Fruit fly (Drosophila melanogaster) whole organism, embryonic: ENCODE data around the gene CG14230.
A peak's percentile ranks its signal among the peaks of the same experiment; 100 is the strongest.

Experiments
- Asciz ChIP-seq: fragments of 200-800 bp; sonication (Bioruptor generic); optimal IDR thresholded peaks from 2 replicates; lab custom pipeline; 2017; ENCODE audit warnings: missing biosample characterization, mild to moderate bottlenecking, missing genetic modification characterization, missing genetic modification reagents
- Blimp-1 ChIP-seq: fragments of 200-800 bp; sonication (Bioruptor generic); optimal IDR thresholded peaks from 3 replicates; lab custom pipeline; 2018; ENCODE audit warnings: missing biosample characterization, missing genetic modification characterization, mild to moderate bottlenecking, moderate library complexity, missing genetic modification reagents
- CG10321 ChIP-seq: fragments of 200-800 bp; sonication (Bioruptor generic); IDR thresholded peaks from 2 replicates; pipeline ENCODE4 v1.3.6; 2022; ENCODE audit warnings: missing biosample characterization, missing genetic modification characterization
- CG10462 ChIP-seq: fragments of 200-800 bp; sonication (Bioruptor generic); optimal IDR thresholded peaks from 2 replicates; lab custom pipeline; 2016; ENCODE audit warnings: missing biosample characterization, missing genetic modification characterization
- CG10959 ChIP-seq: fragments of 200-800 bp; sonication (Bioruptor generic); IDR thresholded peaks from 2 replicates; pipeline ENCODE4 v1.3.6; 2022; ENCODE audit warnings: missing biosample characterization, missing genetic modification characterization
- CG11456 ChIP-seq: fragments of 200-800 bp; sonication (Bioruptor generic); IDR thresholded peaks from 3 replicates; pipeline ENCODE4 v1.3.6; 2022; ENCODE audit warnings: missing biosample characterization, missing genetic modification characterization
- CG11504 ChIP-seq: fragments of 200-800 bp; sonication (Bioruptor generic); optimal IDR thresholded peaks from 3 replicates; lab custom pipeline; 2019; ENCODE audit warnings: missing biosample characterization, mild to moderate bottlenecking, missing genetic modification characterization, moderate library complexity
- CG11695 ChIP-seq: fragments of 200-800 bp; sonication (Bioruptor generic); IDR thresholded peaks from 3 replicates; pipeline ENCODE4 v1.3.6; 2022; ENCODE audit warnings: missing biosample characterization, missing genetic modification characterization
- CG11723 ChIP-seq: fragments of 200-800 bp; sonication (Bioruptor generic); optimal IDR thresholded peaks from 2 replicates; lab custom pipeline; 2017; ENCODE audit warnings: missing biosample characterization, mild to moderate bottlenecking, missing genetic modification characterization
- CG17186 ChIP-seq: fragments of 200-800 bp; sonication (Bioruptor generic); optimal IDR thresholded peaks from 3 replicates; lab custom pipeline; 2017; ENCODE audit warnings: missing biosample characterization, missing genetic modification reagents, missing genetic modification characterization
- CG17359 ChIP-seq: fragments of 200-800 bp; sonication (Bioruptor generic); optimal IDR thresholded peaks from 3 replicates; lab custom pipeline; 2018; ENCODE audit warnings: missing biosample characterization, mild to moderate bottlenecking, missing genetic modification characterization, moderate library complexity
- CG2678 ChIP-seq: fragments of 200-800 bp; sonication (Bioruptor generic); optimal IDR thresholded peaks from 3 replicates; lab custom pipeline; 2019; ENCODE audit warnings: missing biosample characterization, mild to moderate bottlenecking, missing genetic modification characterization, moderate library complexity
- CG2712 ChIP-seq: fragments of 200-800 bp; optimal IDR thresholded peaks from 3 replicates; lab custom pipeline; 2019; ENCODE audit warnings: missing biosample characterization, mild to moderate bottlenecking, missing genetic modification characterization, moderate library complexity
- CG3065 ChIP-seq: fragments of 200-800 bp; sonication (Bioruptor generic); optimal IDR thresholded peaks from 2 replicates; lab custom pipeline; 2016; ENCODE audit warnings: missing biosample characterization, missing genetic modification characterization
- CG34422 ChIP-seq: fragments of 200-800 bp; sonication (Bioruptor generic); IDR thresholded peaks from 3 replicates; pipeline ENCODE4 v1.3.6; 2022; ENCODE audit warnings: missing biosample characterization, missing genetic modification characterization
- CG3838 ChIP-seq: fragments of 200-800 bp; sonication (Bioruptor generic); optimal IDR thresholded peaks from 3 replicates; lab custom pipeline; 2016; ENCODE audit warnings: missing biosample characterization, missing genetic modification characterization
- CG3847 ChIP-seq: fragments of 200-800 bp; sonication (Bioruptor generic); IDR thresholded peaks from 2 replicates; pipeline ENCODE4 v1.3.6; 2022; ENCODE audit warnings: missing biosample characterization, missing genetic modification characterization
- CG4282 ChIP-seq: fragments of 200-800 bp; sonication (Bioruptor generic); optimal IDR thresholded peaks from 2 replicates; lab custom pipeline; 2016; ENCODE audit warnings: missing biosample characterization, missing genetic modification characterization
- CG6683 ChIP-seq: fragments of 200-800 bp; sonication (Bioruptor generic); optimal IDR thresholded peaks from 2 replicates; lab custom pipeline; 2017; ENCODE audit warnings: missing biosample characterization, mild to moderate bottlenecking, missing genetic modification characterization, missing genetic modification reagents
- CG6765 ChIP-seq: fragments of 200-800 bp; sonication (Bioruptor generic); optimal IDR thresholded peaks from 3 replicates; lab custom pipeline; 2017; ENCODE audit warnings: missing biosample characterization, mild to moderate bottlenecking, missing genetic modification characterization
- CG6813 ChIP-seq: fragments of 200-800 bp; sonication (Bioruptor generic); optimal IDR thresholded peaks from 2 replicates; lab custom pipeline; 2017; ENCODE audit warnings: missing biosample characterization, missing genetic modification characterization, mild to moderate bottlenecking, moderate library complexity, missing genetic modification reagents
- CG8290 ChIP-seq, 3 experiments: fragments of 200-800 bp; sonication (Bioruptor generic); optimal IDR thresholded peaks; 2 replicates each; lab custom pipeline; 2016 to 2019; ENCODE audit warnings: missing biosample characterization in 3 of 3, missing genetic modification characterization in 3 of 3, mild to moderate bottlenecking in 2 of 3, moderate library complexity in 1 of 3
- CG9215 ChIP-seq: fragments of 200-800 bp; sonication (Bioruptor generic); IDR thresholded peaks from 2 replicates; pipeline ENCODE4 v1.3.6; 2022; ENCODE audit warnings: missing biosample characterization, missing genetic modification characterization
- CHES-1-like ChIP-seq: fragments of 200-800 bp; sonication (Bioruptor generic); optimal IDR thresholded peaks from 2 replicates; lab custom pipeline; 2016; ENCODE audit warnings: missing biosample characterization, missing genetic modification characterization
- Camta ChIP-seq: fragments of 200-800 bp; sonication (Bioruptor generic); optimal IDR thresholded peaks from 2 replicates; lab custom pipeline; 2016; ENCODE audit warnings: missing biosample characterization, missing genetic modification characterization
- Dp ChIP-seq: fragments of 200-800 bp; sonication (Bioruptor generic); optimal IDR thresholded peaks from 2 replicates; lab custom pipeline; 2018; ENCODE audit warnings: missing biosample characterization, mild to moderate bottlenecking, missing genetic modification characterization, moderate library complexity
- HLHmδ ChIP-seq: fragments of 200-800 bp; sonication (Bioruptor generic); optimal IDR thresholded peaks from 2 replicates; lab custom pipeline; 2018; ENCODE audit warnings: missing biosample characterization, mild to moderate bottlenecking, missing genetic modification characterization, moderate library complexity
- Med ChIP-seq: fragments of 200-800 bp; sonication (Bioruptor generic); peaks from one replicate; lab custom pipeline; 2016; ENCODE audit warnings: missing biosample characterization, missing genetic modification characterization, mild to moderate bottlenecking, inconsistent platforms, moderate library complexity
- Meics ChIP-seq: fragments of 200-800 bp; sonication (Bioruptor generic); optimal IDR thresholded peaks from 2 replicates; lab custom pipeline; 2017; ENCODE audit warnings: missing biosample characterization, mild to moderate bottlenecking, missing genetic modification characterization
- Scr ChIP-seq: fragments of 200-800 bp; sonication (Bioruptor generic); IDR thresholded peaks from 2 replicates; pipeline ENCODE4 v1.3.6; 2022; ENCODE audit warnings: missing biosample characterization, missing genetic modification characterization; ENCODE audit not compliant: partially characterized antibody
- al ChIP-seq: fragments of 200-800 bp; sonication (Bioruptor generic); IDR thresholded peaks from 2 replicates; pipeline ENCODE4 v1.3.6; 2022; ENCODE audit warnings: missing biosample characterization, missing genetic modification characterization
- amos ChIP-seq: fragments of 200-800 bp; sonication (Bioruptor generic); IDR thresholded peaks from 2 replicates; pipeline ENCODE4 v1.3.6; 2022; ENCODE audit warnings: missing biosample characterization, missing genetic modification characterization; ENCODE audit not compliant: partially characterized antibody
- ap ChIP-seq: fragments of 200-800 bp; sonication (Bioruptor generic); IDR thresholded peaks from 2 replicates; pipeline ENCODE4 v1.3.6; 2022; ENCODE audit warnings: missing biosample characterization, missing genetic modification characterization
- bbx ChIP-seq: fragments of 200-800 bp; sonication (Bioruptor generic); IDR thresholded peaks from 2 replicates; pipeline ENCODE4 v1.3.6; 2022; ENCODE audit warnings: missing biosample characterization, missing genetic modification characterization; ENCODE audit not compliant: partially characterized antibody
- bigmax ChIP-seq: fragments of 200-800 bp; sonication (Bioruptor generic); optimal IDR thresholded peaks from 2 replicates; lab custom pipeline; 2018; ENCODE audit warnings: missing biosample characterization, mild to moderate bottlenecking, missing genetic modification characterization
- bsh ChIP-seq, 2 experiments: fragments of 200-800 bp; sonication (Bioruptor generic); optimal IDR thresholded peaks; 2 replicates each; lab custom pipeline; 2017 to 2018; ENCODE audit warnings: mild to moderate bottlenecking in 2 of 2, missing biosample characterization in 2 of 2, missing genetic modification characterization in 2 of 2, moderate library complexity in 1 of 2
- chm ChIP-seq: fragments of 200-800 bp; sonication (Bioruptor generic); IDR thresholded peaks from 2 replicates; pipeline ENCODE4 v1.3.6; 2022; ENCODE audit warnings: missing biosample characterization, missing genetic modification characterization
- emc ChIP-seq: fragments of 200-800 bp; sonication (Bioruptor generic); optimal IDR thresholded peaks from 2 replicates; lab custom pipeline; 2016; ENCODE audit warnings: missing biosample characterization, missing genetic modification characterization
- lab ChIP-seq: fragments of 200-800 bp; sonication (Bioruptor generic); optimal IDR thresholded peaks from 3 replicates; lab custom pipeline; 2017; ENCODE audit warnings: missing biosample characterization, missing genetic modification characterization, mild to moderate bottlenecking, moderate library complexity, missing genetic modification reagents
- lbe ChIP-seq: fragments of 200-800 bp; sonication (Bioruptor generic); optimal IDR thresholded peaks from 2 replicates; lab custom pipeline; 2016; ENCODE audit warnings: missing biosample characterization, mild to moderate bottlenecking, missing genetic modification characterization
- lilli ChIP-seq: fragments of 200-800 bp; sonication (Bioruptor generic); optimal IDR thresholded peaks from 3 replicates; lab custom pipeline; 2016; ENCODE audit warnings: missing biosample characterization, missing genetic modification characterization
- nom ChIP-seq: fragments of 200-800 bp; sonication (Bioruptor generic); optimal IDR thresholded peaks from 2 replicates; lab custom pipeline; 2017; ENCODE audit warnings: missing biosample characterization, missing genetic modification characterization, mild to moderate bottlenecking, moderate library complexity, missing genetic modification reagents
- org-1 ChIP-seq: fragments of 200-800 bp; sonication (Bioruptor generic); optimal IDR thresholded peaks from 2 replicates; lab custom pipeline; 2017; ENCODE audit warnings: missing biosample characterization, missing genetic modification characterization
- pho ChIP-seq: fragments of 200-800 bp; sonication (Bioruptor generic); optimal IDR thresholded peaks from 2 replicates; lab custom pipeline; 2016; ENCODE audit warnings: missing biosample characterization, missing genetic modification characterization
- sima ChIP-seq: fragments of 200-800 bp; sonication (Bioruptor generic); optimal IDR thresholded peaks from 2 replicates; lab custom pipeline; 2016; ENCODE audit warnings: missing biosample characterization, missing genetic modification characterization
- slbo ChIP-seq: fragments of 200-800 bp; sonication (Bioruptor generic); IDR thresholded peaks from 2 replicates; pipeline ENCODE4 v1.3.6; 2022; ENCODE audit warnings: missing biosample characterization, missing genetic modification characterization
- stwl ChIP-seq: fragments of 200-800 bp; sonication (Bioruptor generic); optimal IDR thresholded peaks from 3 replicates; lab custom pipeline; 2018; ENCODE audit warnings: missing biosample characterization, mild to moderate bottlenecking, missing genetic modification characterization, moderate library complexity
- unc-4 ChIP-seq: fragments of 200-800 bp; sonication (Bioruptor generic); IDR thresholded peaks from 2 replicates; pipeline ENCODE4 v1.3.6; 2022; ENCODE audit warnings: missing biosample characterization, missing genetic modification characterization; ENCODE audit not compliant: partially characterized antibody

Gene CG14230

DNA sequence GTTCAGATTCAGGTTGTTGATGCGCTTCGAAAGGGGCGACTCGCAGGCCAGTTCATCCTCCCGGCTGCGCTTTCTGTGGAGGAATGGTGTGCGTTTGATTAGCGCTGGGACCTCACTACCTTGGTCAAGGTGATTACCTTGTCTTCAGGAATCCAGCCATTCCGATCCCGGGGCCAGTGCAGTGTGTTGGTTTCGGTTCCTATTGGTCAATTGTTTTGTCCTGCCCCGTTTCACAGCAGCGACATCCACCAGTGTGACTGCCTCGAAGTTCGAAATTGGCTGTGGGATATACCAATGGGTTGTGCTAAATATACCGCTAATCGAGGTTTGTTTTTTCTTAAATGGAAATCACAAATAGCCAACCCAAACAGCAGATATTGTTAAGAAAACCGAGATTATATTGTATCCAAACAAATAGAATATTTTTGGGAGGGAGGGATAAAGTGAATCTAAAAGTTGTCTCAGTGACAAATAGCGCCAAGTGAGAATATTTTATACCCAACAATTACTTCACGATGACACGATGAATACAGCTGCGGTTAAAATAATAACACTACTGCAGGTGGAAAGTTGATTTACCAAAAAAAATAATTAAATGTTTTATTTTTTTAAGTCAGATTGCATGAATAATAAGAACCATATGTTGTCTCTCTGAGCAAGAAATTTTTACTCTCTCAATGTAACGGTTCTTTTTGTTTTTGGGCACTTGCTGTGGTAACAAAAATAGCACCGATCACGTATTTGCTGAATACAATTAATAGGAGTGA is 9.0 kb upstream of the CG14230 start, which contains the start of gene CG14229 (continued):
- TF ChIP-seq CG10959 (GFP tag; lab: Robert Waterston, UW) (no peak), CG8290 (GFP tag; optimal IDR thresholded peaks at IDR 0.05; lab: Kevin White, UChicago) (no peak), CG8290 (tag; optimal IDR thresholded peaks at IDR 0.05; lab: Kevin White, UChicago) (no peak), ap (GFP tag; lab: Robert Waterston, UW) (no peak), CG34422 (0 out of 3 replicates have a peak, but pooled peaks have one; percentile 12), Med (GFP tag; lab: Kevin White, UChicago) (peak; percentile 48), Scr (GFP tag; lab: Robert Waterston, UW) (peak; percentile 37; the same call in 1 of the 2 replicates), lab (GFP tag; lab: Kevin White, UChicago) (peak; percentile 4), bbx (no peak), Camta (no peak), CG11723 (GFP tag; lab: Kevin White, UChicago) (no peak), CG3847 (GFP tag; lab: Robert Waterston, UW) (no peak), unc-4 (GFP tag; lab: Robert Waterston, UW) (no peak), org-1 (no peak), CG17359 (peak; percentile 32), lbe (GFP tag; lab: Kevin White, UChicago) (no peak), CG11456 (GFP tag; lab: Robert Waterston, UW) (no peak), stwl (tag; lab: Kevin White, UChicago) (peak; percentile 22), bsh (GFP tag; optimal IDR thresholded peaks at IDR 0.05; lab: Kevin White, UChicago) (peak in 1 of 2 experiments; percentile 11), CG3065 (GFP tag; lab: Kevin White, UChicago) (no peak), CG17186 (no peak), amos (GFP tag; lab: Robert Waterston, UW) (0 out of 2 replicates have a peak, but pooled peaks have one; percentile 16), CG2712 (tag; lab: Kevin White, UChicago) (peak; percentile 8), CG4282 (GFP tag; lab: Kevin White, UChicago) (no peak), Asciz (no peak), sima (GFP tag; lab: Kevin White, UChicago) (no peak), lilli (GFP tag; lab: Kevin White, UChicago) (peak; percentile 26), nom (no peak), Meics (GFP tag; lab: Kevin White, UChicago) (peak; percentile 8), CG6683 (GFP tag; lab: Kevin White, UChicago) (no peak), Blimp-1 (no peak), chm (no peak), CG11504 (tag; lab: Kevin White, UChicago) (peak; percentile 23), pho (GFP tag; lab: Kevin White, UChicago) (no peak), CHES-1-like (GFP tag; lab: Kevin White, UChicago) (no peak), Dp (GFP tag; lab: Kevin White, UChicago) (peak; percentile 5), HLHmδ (GFP tag; lab: Kevin White, UChicago) (no peak), al (GFP tag; lab: Robert Waterston, UW) (peak; percentile 27; the same call in 1 of the 2 replicates), CG2678 (tag; lab: Kevin White, UChicago) (peak; percentile 7), bigmax (GFP tag; lab: Kevin White, UChicago) (no peak), CG9215 (GFP tag; lab: Robert Waterston, UW) (peak; percentile 43), CG11695 (GFP tag; lab: Robert Waterston, UW) (peak; percentile 53; the same call in 1 of the 3 replicates), CG10321 (no peak), CG6765 (GFP tag; lab: Kevin White, UChicago) (no peak), CG3838 (no peak), CG6813 (GFP tag; lab: Kevin White, UChicago) (no peak), slbo (GFP tag; lab: Robert Waterston, UW) (peak; percentile 38), CG10462 (GFP tag; lab: Kevin White, UChicago) (no peak), emc (GFP tag; lab: Kevin White, UChicago) (no peak)
